Fruit fly (Drosophila melanogaster) whole organism, embryonic: ENCODE data around the gene RabGGTa.

Source experiments
- ATbp ChIP-seq: fragments of 200-800 bp; sonication (Bioruptor generic); optimal IDR thresholded peaks from 2 replicates; lab custom pipeline; 2017; ENCODE audit warnings: missing biosample characterization, mild to moderate bottlenecking, missing genetic modification characterization, missing genetic modification reagents
- Antp ChIP-seq: fragments of 200-800 bp; sonication (Bioruptor generic); optimal IDR thresholded peaks from 3 replicates; lab custom pipeline; 2016; ENCODE audit warnings: missing biosample characterization, missing genetic modification characterization
- B-H2 ChIP-seq: fragments of 200-800 bp; sonication (Bioruptor generic); optimal IDR thresholded peaks from 2 replicates; lab custom pipeline; 2018; ENCODE audit warnings: missing biosample characterization, mild to moderate bottlenecking, missing genetic modification characterization
- CG10321 ChIP-seq: fragments of 200-800 bp; sonication (Bioruptor generic); IDR thresholded peaks from 2 replicates; pipeline ENCODE4 v1.3.6; 2022; ENCODE audit warnings: missing biosample characterization, missing genetic modification characterization
- CG10462 ChIP-seq: fragments of 200-800 bp; sonication (Bioruptor generic); optimal IDR thresholded peaks from 2 replicates; lab custom pipeline; 2016; ENCODE audit warnings: missing biosample characterization, missing genetic modification characterization
- CG11695 ChIP-seq: fragments of 200-800 bp; sonication (Bioruptor generic); IDR thresholded peaks from 3 replicates; pipeline ENCODE4 v1.3.6; 2022; ENCODE audit warnings: missing biosample characterization, missing genetic modification characterization
- CG11723 ChIP-seq: fragments of 200-800 bp; sonication (Bioruptor generic); optimal IDR thresholded peaks from 2 replicates; lab custom pipeline; 2017; ENCODE audit warnings: missing biosample characterization, mild to moderate bottlenecking, missing genetic modification characterization
- CG1233 ChIP-seq: fragments of 200-800 bp; sonication (Bioruptor generic); optimal IDR thresholded peaks from 4 replicates; lab custom pipeline; 2018; ENCODE audit warnings: missing biosample characterization, mild to moderate bottlenecking, missing genetic modification characterization
- CG12769 ChIP-seq: fragments of 200-800 bp; sonication (Bioruptor generic); optimal IDR thresholded peaks from 2 replicates; lab custom pipeline; 2019; ENCODE audit warnings: missing biosample characterization, mild to moderate bottlenecking, missing genetic modification characterization, moderate library complexity
- CG12942 ChIP-seq: fragments of 200-800 bp; sonication (Bioruptor generic); optimal IDR thresholded peaks from 3 replicates; lab custom pipeline; 2016; ENCODE audit warnings: missing biosample characterization, missing genetic modification characterization
- CG13287 ChIP-seq: fragments of 200-800 bp; sonication (Bioruptor generic); IDR thresholded peaks from 2 replicates; pipeline ENCODE4 v1.3.6; 2022; ENCODE audit warnings: missing biosample characterization, missing genetic modification characterization; ENCODE audit not compliant: partially characterized antibody
- CG15514 ChIP-seq: fragments of 200-800 bp; sonication (Bioruptor generic); optimal IDR thresholded peaks from 3 replicates; lab custom pipeline; 2017; ENCODE audit warnings: missing biosample characterization, missing genetic modification characterization, mild to moderate bottlenecking, moderate library complexity, missing genetic modification reagents
- CG16815 ChIP-seq: fragments of 200-800 bp; sonication (Bioruptor generic); optimal IDR thresholded peaks from 3 replicates; lab custom pipeline; 2017; ENCODE audit warnings: missing biosample characterization, mild to moderate bottlenecking, missing genetic modification characterization
- CG18262 ChIP-seq: fragments of 200-800 bp; optimal IDR thresholded peaks from 3 replicates; lab custom pipeline; 2019; ENCODE audit warnings: missing biosample characterization, mild to moderate bottlenecking, missing genetic modification characterization, moderate library complexity
- CG18476 ChIP-seq: fragments of 200-800 bp; sonication (Bioruptor generic); optimal IDR thresholded peaks from 2 replicates; lab custom pipeline; 2016; ENCODE audit warnings: missing biosample characterization, mild to moderate bottlenecking, missing genetic modification characterization
- CG2116 ChIP-seq: fragments of 200-800 bp; sonication (Bioruptor generic); optimal IDR thresholded peaks from 3 replicates; lab custom pipeline; 2018; ENCODE audit warnings: missing biosample characterization, mild to moderate bottlenecking, missing genetic modification characterization
- CG42726 ChIP-seq: fragments of 200-800 bp; sonication (Bioruptor generic); IDR thresholded peaks from 2 replicates; pipeline ENCODE4 v1.3.6; 2022; ENCODE audit warnings: missing biosample characterization, missing genetic modification characterization; ENCODE audit not compliant: partially characterized antibody
- CG5180 ChIP-seq: fragments of 200-800 bp; sonication (Bioruptor generic); optimal IDR thresholded peaks from 3 replicates; lab custom pipeline; 2017; ENCODE audit warnings: missing biosample characterization, missing genetic modification characterization, mild to moderate bottlenecking, moderate library complexity, missing genetic modification reagents
- CG6254 ChIP-seq: fragments of 200-800 bp; sonication (Bioruptor generic); optimal IDR thresholded peaks from 3 replicates; lab custom pipeline; 2017; ENCODE audit warnings: mild to moderate bottlenecking, missing biosample characterization, missing genetic modification reagents, missing genetic modification characterization
- CG6765 ChIP-seq: fragments of 200-800 bp; sonication (Bioruptor generic); optimal IDR thresholded peaks from 3 replicates; lab custom pipeline; 2017; ENCODE audit warnings: missing biosample characterization, mild to moderate bottlenecking, missing genetic modification characterization
- CG6813 ChIP-seq: fragments of 200-800 bp; sonication (Bioruptor generic); optimal IDR thresholded peaks from 2 replicates; lab custom pipeline; 2017; ENCODE audit warnings: missing biosample characterization, missing genetic modification characterization, mild to moderate bottlenecking, moderate library complexity, missing genetic modification reagents
- CG6854 ChIP-seq: fragments of 200-800 bp; sonication (Bioruptor generic); optimal IDR thresholded peaks from 3 replicates; lab custom pipeline; 2017; ENCODE audit warnings: missing biosample characterization, mild to moderate bottlenecking, missing genetic modification characterization
- CG8290 ChIP-seq, 3 experiments: fragments of 200-800 bp; sonication (Bioruptor generic); optimal IDR thresholded peaks; 2 replicates each; lab custom pipeline; 2016 to 2019; ENCODE audit warnings: missing biosample characterization in 3 of 3, missing genetic modification characterization in 3 of 3, mild to moderate bottlenecking in 2 of 3, moderate library complexity in 1 of 3
- CG8478 ChIP-seq: fragments of >200 bp; optimal IDR thresholded peaks from 2 replicates; lab custom pipeline; 2018
- Dek ChIP-seq: fragments of 200-800 bp; sonication (Bioruptor generic); optimal IDR thresholded peaks from 3 replicates; lab custom pipeline; 2019; ENCODE audit warnings: missing biosample characterization, mild to moderate bottlenecking, missing genetic modification characterization, moderate library complexity
- Dp ChIP-seq: fragments of 200-800 bp; sonication (Bioruptor generic); optimal IDR thresholded peaks from 2 replicates; lab custom pipeline; 2018; ENCODE audit warnings: missing biosample characterization, mild to moderate bottlenecking, missing genetic modification characterization, moderate library complexity
- Ets65A ChIP-seq: fragments of 200-800 bp; sonication (Bioruptor generic); peaks from one replicate; lab custom pipeline; 2016; ENCODE audit warnings: missing biosample characterization, missing genetic modification characterization
- HHEX ChIP-seq: fragments of 200-800 bp; sonication (Bioruptor generic); optimal IDR thresholded peaks from 3 replicates; lab custom pipeline; 2017; ENCODE audit warnings: missing biosample characterization, mild to moderate bottlenecking, missing genetic modification characterization, missing genetic modification reagents
- HLHmδ ChIP-seq: fragments of 200-800 bp; sonication (Bioruptor generic); optimal IDR thresholded peaks from 2 replicates; lab custom pipeline; 2018; ENCODE audit warnings: missing biosample characterization, mild to moderate bottlenecking, missing genetic modification characterization, moderate library complexity
- Jarid2 ChIP-seq: fragments of 200-800 bp; sonication (Bioruptor generic); optimal IDR thresholded peaks from 3 replicates; lab custom pipeline; 2017; ENCODE audit warnings: mild to moderate bottlenecking, missing biosample characterization, missing genetic modification reagents, missing genetic modification characterization
- Kr ChIP-seq: fragments of 200-800 bp; sonication (Bioruptor generic); optimal IDR thresholded peaks from 2 replicates; lab custom pipeline; 2017; ENCODE audit warnings: missing biosample characterization, mild to moderate bottlenecking, missing genetic modification characterization
- Myb ChIP-seq: fragments of 200-800 bp; sonication (Bioruptor generic); optimal IDR thresholded peaks from 2 replicates; lab custom pipeline; 2016; ENCODE audit warnings: missing biosample characterization, missing genetic modification characterization
- Sox100B ChIP-seq: fragments of 200-800 bp; sonication (Bioruptor generic); optimal IDR thresholded peaks from 3 replicates; lab custom pipeline; 2018; ENCODE audit warnings: missing biosample characterization, mild to moderate bottlenecking, missing genetic modification characterization
- Tbp ChIP-seq: fragments of >200 bp; optimal IDR thresholded peaks from 2 replicates; lab custom pipeline; 2018; ENCODE audit warnings: missing biosample characterization, missing genetic modification characterization
- ac ChIP-seq: fragments of 200-800 bp; sonication (Bioruptor generic); optimal IDR thresholded peaks from 3 replicates; lab custom pipeline; 2017; ENCODE audit warnings: missing biosample characterization, mild to moderate bottlenecking, missing genetic modification characterization
- ash1 ChIP-seq: fragments of 200-800 bp; sonication (Bioruptor generic); optimal IDR thresholded peaks from 2 replicates; lab custom pipeline; 2018; ENCODE audit warnings: missing biosample characterization, mild to moderate bottlenecking, missing genetic modification characterization
- az2 ChIP-seq: fragments of 200-800 bp; sonication (Bioruptor generic); optimal IDR thresholded peaks from 3 replicates; lab custom pipeline; 2016; ENCODE audit warnings: missing biosample characterization, missing genetic modification characterization
- caup ChIP-seq: fragments of 200-800 bp; sonication (Bioruptor generic); optimal IDR thresholded peaks from 3 replicates; lab custom pipeline; 2017; ENCODE audit warnings: missing biosample characterization, mild to moderate bottlenecking, missing genetic modification characterization, moderate library complexity; ENCODE audit not compliant: severe bottlenecking
- dan ChIP-seq: fragments of 200-800 bp; sonication (Bioruptor generic); IDR thresholded peaks from 2 replicates; pipeline ENCODE4 v1.3.6; 2022; ENCODE audit warnings: missing biosample characterization, missing genetic modification characterization
- dati ChIP-seq: fragments of 200-800 bp; sonication (Bioruptor generic); IDR thresholded peaks from 2 replicates; pipeline ENCODE4 v1.3.6; 2022; ENCODE audit warnings: missing biosample characterization, missing genetic modification characterization
- fru ChIP-seq: fragments of >200 bp; optimal IDR thresholded peaks from 2 replicates; lab custom pipeline; 2017
- her ChIP-seq: fragments of 200-800 bp; sonication (Bioruptor generic); optimal IDR thresholded peaks from 2 replicates; lab custom pipeline; 2016; ENCODE audit warnings: missing biosample characterization, missing genetic modification characterization
- mam ChIP-seq: fragments of 200-800 bp; sonication (Bioruptor generic); optimal IDR thresholded peaks from 3 replicates; lab custom pipeline; 2016; ENCODE audit warnings: missing biosample characterization, missing genetic modification characterization
- onecut ChIP-seq: fragments of 200-800 bp; sonication (Bioruptor generic); IDR thresholded peaks from 2 replicates; pipeline ENCODE4 v1.3.6; 2022; ENCODE audit warnings: missing biosample characterization, missing genetic modification characterization
- p53 ChIP-seq: fragments of 200-800 bp; sonication (Bioruptor generic); optimal IDR thresholded peaks from 2 replicates; lab custom pipeline; 2016; ENCODE audit warnings: missing biosample characterization, missing genetic modification characterization
- sqz ChIP-seq: fragments of 200-800 bp; sonication (Bioruptor generic); optimal IDR thresholded peaks from 3 replicates; lab custom pipeline; 2018; ENCODE audit warnings: missing biosample characterization, mild to moderate bottlenecking, missing genetic modification characterization
- tll ChIP-seq, 2 experiments: fragments of 200-800 bp in 1 of 2; fragments of >200 bp in 1 of 2; sonication (Bioruptor generic) in 1 of 2; optimal IDR thresholded peaks; 2 replicates each; lab custom pipeline; 2017 to 2019; ENCODE audit warnings: missing biosample characterization in 2 of 2, missing genetic modification characterization in 2 of 2, mild to moderate bottlenecking in 1 of 2, moderate library complexity in 1 of 2
- trem ChIP-seq: fragments of 200-800 bp; optimal IDR thresholded peaks from 3 replicates; lab custom pipeline; 2019; ENCODE audit warnings: missing biosample characterization, mild to moderate bottlenecking, missing genetic modification characterization, moderate library complexity
- zfh2 ChIP-seq: fragments of 200-800 bp; sonication (Bioruptor generic); optimal IDR thresholded peaks from 2 replicates; lab custom pipeline; 2016; ENCODE audit warnings: missing biosample characterization, missing genetic modification characterization

Gene RabGGTa

DNA sequence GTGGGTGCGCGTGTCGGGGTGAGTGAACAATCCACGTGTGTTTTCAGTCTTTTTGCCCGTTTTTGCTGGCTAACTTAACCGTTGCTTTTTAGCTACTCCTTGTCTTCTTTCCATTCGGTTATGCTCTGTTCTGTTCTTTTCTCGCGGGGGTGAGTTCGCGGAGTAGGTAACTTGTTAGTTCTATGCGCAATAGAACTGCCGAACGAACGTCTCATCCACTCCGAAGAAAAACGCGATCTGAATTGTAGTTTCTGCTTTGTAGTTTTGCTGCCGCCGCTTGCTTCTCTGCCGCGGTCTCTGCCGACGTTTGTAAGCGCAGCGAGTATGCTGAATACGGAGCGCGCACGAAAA, 41.4 kb upstream of the RabGGTa start (continued):
- TF ChIP-seq CG16815 (GFP tag; lab: Kevin White, UChicago) (no peak), Ets65A (GFP tag; lab: Kevin White, UChicago) (no peak), Dek (tag; lab: Kevin White, UChicago) (peak; percentile 4), zfh2 (no peak), CG15514 (GFP tag; lab: Kevin White, UChicago) (peak; percentile 39), onecut (peak; percentile 46; the same call in 1 of the 2 replicates), ATbp (peak; percentile 19), CG18262 (tag; lab: Kevin White, UChicago) (no peak), CG11723 (GFP tag; lab: Kevin White, UChicago) (peak; percentile 5), HLHmδ (peak; percentile 54), CG12769 (tag; lab: Kevin White, UChicago) (peak; percentile 28), ac (GFP tag; lab: Kevin White, UChicago) (peak; percentile 37), CG6813 (GFP tag; lab: Kevin White, UChicago) (peak; percentile 23), B-H2 (GFP tag; lab: Kevin White, UChicago) (peak; percentile 19), CG12942 (GFP tag; lab: Kevin White, UChicago) (peak; percentile 14), p53 (GFP tag; lab: Kevin White, UChicago) (peak; percentile 29), CG1233 (GFP tag; lab: Kevin White, UChicago) (peak; percentile 32), Kr (GFP tag; lab: Kevin White, UChicago) (no peak), ash1 (peak; percentile 90), CG6765 (GFP tag; lab: Kevin White, UChicago) (peak; percentile 12), mam (GFP tag; lab: Kevin White, UChicago) (peak; percentile 11), CG6254 (GFP tag; lab: Kevin White, UChicago) (peak; percentile 8)

DNA sequence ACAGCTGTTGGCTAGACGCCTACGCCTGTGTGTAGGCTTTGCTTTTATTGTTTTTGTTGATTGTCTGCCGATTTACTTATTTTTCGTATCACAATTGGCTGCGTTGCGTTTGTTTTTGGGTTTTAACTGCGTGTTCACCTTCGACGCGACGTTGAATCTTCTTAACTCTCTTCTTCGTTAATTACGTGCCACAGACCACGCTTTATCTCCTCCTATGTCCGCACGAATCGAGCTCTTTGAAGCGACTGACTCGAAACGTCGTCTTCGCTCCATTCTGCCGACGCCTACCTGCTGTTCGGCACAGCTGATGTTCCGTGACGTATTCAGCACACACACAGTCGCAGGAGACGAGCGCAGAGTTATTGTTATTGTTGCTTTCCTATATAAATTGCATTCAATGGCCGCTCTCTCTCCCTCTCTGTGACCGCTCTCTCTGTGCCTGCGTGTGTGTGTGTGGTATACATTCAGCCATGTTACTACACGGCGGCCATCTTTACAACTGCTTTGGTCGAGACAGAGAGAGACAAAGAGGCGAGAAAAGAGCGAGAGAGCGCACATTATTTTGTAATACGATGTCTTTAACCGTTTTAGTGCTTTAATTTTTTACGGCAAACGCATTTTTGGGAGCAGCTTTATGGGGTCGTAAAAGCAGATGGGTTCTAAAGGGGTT, 40.9 kb upstream of the RabGGTa start, which contains the start of gene corto:
TSS of gene corto (minus strand) at position 251 of the 670 bp plus-strand sequence.
- TF ChIP-seq CG13287 (GFP tag; lab: Robert Waterston, UW), result no peak
- TF ChIP-seq Antp, result no peak
- TF ChIP-seq Sox100B (GFP tag; lab: Kevin White, UChicago), result no peak
- TF ChIP-seq CG10321 (GFP tag; lab: Robert Waterston, UW), result no peak
- TF ChIP-seq CG5180 (GFP tag; lab: Kevin White, UChicago), result no peak
- TF ChIP-seq fru (lab: Kevin White, UChicago), result no peak
- no peak for TF ChIP-seq CG8290 (GFP tag; optimal IDR thresholded peaks at IDR 0.05; lab: Kevin White, UChicago)
- TF ChIP-seq CG8290 (tag; optimal IDR thresholded peaks at IDR 0.05; lab: Kevin White, UChicago), result peak in 1 of 2 experiments; percentile 18
- peak; percentile 14 for TF ChIP-seq Myb
- no peak for TF ChIP-seq dati
- TF ChIP-seq CG6854 (GFP tag; lab: Kevin White, UChicago), result peak; percentile 12
- TF ChIP-seq CG8478, result no peak
- no peak for TF ChIP-seq Tbp
- TF ChIP-seq CG2116 (GFP tag; lab: Kevin White, UChicago), result peak; percentile 0
- no peak for TF ChIP-seq trem (tag; lab: Kevin White, UChicago)
- no peak for TF ChIP-seq caup (GFP tag; lab: Kevin White, UChicago)
- TF ChIP-seq CG16815 (GFP tag; lab: Kevin White, UChicago), result no peak
- TF ChIP-seq Dp (GFP tag; lab: Kevin White, UChicago), result no peak
- no peak for TF ChIP-seq dan (GFP tag; lab: Robert Waterston, UW)
- no peak for TF ChIP-seq az2
- peak; percentile 73 for TF ChIP-seq sqz (GFP tag; lab: Kevin White, UChicago)
- no peak for TF ChIP-seq her
- TF ChIP-seq CG10462 (GFP tag; lab: Kevin White, UChicago), result no peak
- peak in 1 of 2 experiments; percentile 87 for TF ChIP-seq tll (GFP tag; optimal IDR thresholded peaks at IDR 0.05; lab: Kevin White, UChicago)
- peak; percentile 46 for TF ChIP-seq HHEX (GFP tag; lab: Kevin White, UChicago)
- TF ChIP-seq CG18476, result no peak
- no peak for TF ChIP-seq CG42726 (GFP tag; lab: Robert Waterston, UW)
- TF ChIP-seq CG11695, result no peak
- peak; percentile 98 for TF ChIP-seq Jarid2 (GFP tag; lab: Kevin White, UChicago)
